Worm (Caenorhabditis elegans): ENCODE measurements around the gene C04C3.6.
"Not testable (repeated sequence)": the region's sequence is repeated elsewhere in the genome, so short reads cannot be mapped to it uniquely, and the experiment has no call there.

The C04C3.6 gene

ce11 chrIV:3399015-3399722 is 23.2 kb downstream of the C04C3.6 start, which contains the start of the genes dyf-3 and pdhb-1 (continued):
- peak; percentile 38 for TF ChIP-seq snu-23 (GFP tag; optimal IDR thresholded peaks at IDR 0.05)
- TF ChIP-seq unc-130 (tag; optimal IDR thresholded peaks at IDR 0.05) = peak; percentile 23
- no peak for TF ChIP-seq unc-30 (tag; optimal IDR thresholded peaks at IDR 0.05)
- TF ChIP-seq blmp-1 (tag; optimal IDR thresholded peaks at IDR 0.05) = no peak

- TF ChIP-seq nhr-85 (tag) (no peak), tlp-1 (tag; optimal IDR thresholded peaks at IDR 0.05) (no peak)
These were observed 24.3 kb downstream of the C04C3.6 start for ce11 chrIV:3398078-3398477.

ce11 chrIV:3395581-3395980 is 26.8 kb downstream of the C04C3.6 start, which contains the start of gene C04C3.14:
Gene C04C3.14, plus strand, starts transcription at chrIV:3395881.
- TF ChIP-seq elt-2 (tag; optimal IDR thresholded peaks at IDR 0.05) = no peak
- no peak for TF ChIP-seq hlh-4 (tag; optimal IDR thresholded peaks at IDR 0.05)
- no peak for TF ChIP-seq elt-3 (tag; optimal IDR thresholded peaks at IDR 0.05)
- no peak for TF ChIP-seq alr-1 (tag; optimal IDR thresholded peaks at IDR 0.05; ENCODE audit: borderline replicate concordance)
- no peak for TF ChIP-seq pqm-1 (tag; optimal IDR thresholded peaks at IDR 0.05)
- TF ChIP-seq lin-14 (GFP tag; optimal IDR thresholded peaks at IDR 0.05) = no peak
- TF ChIP-seq blmp-1 (tag; optimal IDR thresholded peaks at IDR 0.05) = no peak
- no peak for TF ChIP-seq vab-15 (tag; optimal IDR thresholded peaks at IDR 0.05)
- no peak for TF ChIP-seq grh-1 (GFP tag; IDR thresholded peaks at IDR 0.05)
- no peak for TF ChIP-seq unc-30 (tag; optimal IDR thresholded peaks at IDR 0.05)
- no peak for TF ChIP-seq F16B12.6 (tag; optimal IDR thresholded peaks at IDR 0.05)
- TF ChIP-seq rnt-1 (tag; optimal IDR thresholded peaks at IDR 0.05) = no peak
- TF ChIP-seq egl-13 (tag; optimal IDR thresholded peaks at IDR 0.05) = no peak

ce11 chrIV:3394066-3394465 is 28.4 kb downstream of the C04C3.6 start, which contains the start of gene C04C3.4:
Gene C04C3.4, plus strand, starts transcription at chrIV:3394366.
- not testable (repeated sequence) for TF ChIP-seq nhr-85 (tag); xbp-1 (tag; optimal IDR thresholded peaks at IDR 0.05); C16A3.4 (tag; optimal IDR thresholded peaks at IDR 0.05)

ce11 chrIV:3389999-3390398 is 32.4 kb downstream of the C04C3.6 start, which contains the start of gene B0546.5:
Gene B0546.5, minus strand, starts transcription at chrIV:3390099.
- not testable (repeated sequence) for TF ChIP-seq dpl-1 (GFP tag; optimal IDR thresholded peaks at IDR 0.05); irx-1 (tag; optimal IDR thresholded peaks at IDR 0.05); F16B12.6 (tag; optimal IDR thresholded peaks at IDR 0.05)

ce11 chrIV:3386504-3387290 is 35.7 kb downstream of the C04C3.6 start:
- TF ChIP-seq nhr-90 (tag; optimal IDR thresholded peaks at IDR 0.05; ENCODE audit: poor library complexity) (peak; percentile 28), unc-30 (tag; optimal IDR thresholded peaks at IDR 0.05) (no peak), ama-1 (optimal IDR thresholded peaks at IDR 0.05) (peak; percentile 18)

- TF ChIP-seq unc-130 (tag; optimal IDR thresholded peaks at IDR 0.05) (peak; percentile 77), lin-14 (GFP tag; optimal IDR thresholded peaks at IDR 0.05) (peak; percentile 60), ceh-90 (tag; optimal IDR thresholded peaks at IDR 0.05) (no peak), alr-1 (tag; optimal IDR thresholded peaks at IDR 0.05; ENCODE audit: borderline replicate concordance) (no peak), sup-37 (GFP tag; optimal IDR thresholded peaks at IDR 0.05) (peak; percentile 28), rnt-1 (tag; optimal IDR thresholded peaks at IDR 0.05) (peak; percentile 70), egl-13 (tag; optimal IDR thresholded peaks at IDR 0.05) (no peak), swsn-7 (tag; optimal IDR thresholded peaks at IDR 0.05) (peak; percentile 65), mep-1 (tag; optimal IDR thresholded peaks at IDR 0.05) (peak; percentile 49), elt-2 (tag; optimal IDR thresholded peaks at IDR 0.05) (peak; percentile 14), unc-62 (GFP tag; optimal IDR thresholded peaks at IDR 0.05) (no peak), mab-9 (GFP tag; IDR thresholded peaks at IDR 0.05) (no peak), nhr-77 (tag; optimal IDR thresholded peaks at IDR 0.05) (peak; percentile 45), C34B4.2 (tag; optimal IDR thresholded peaks at IDR 0.05) (no peak), dpl-1 (GFP tag; optimal IDR thresholded peaks at IDR 0.05) (peak; percentile 90 to 94 (median 91)), Y116A8C.19 (tag; optimal IDR thresholded peaks at IDR 0.05; ENCODE audit: borderline replicate concordance) (no peak), jun-1 (tag; optimal IDR thresholded peaks at IDR 0.05) (no peak), nhr-19 (GFP tag; conservative IDR thresholded peaks at IDR 0.05) (peak; percentile 65)
These were observed 36.8 kb downstream of the C04C3.6 start, which contains the start of gene mai-2 for ce11 chrIV:3385337-3386215. Gene mai-2, plus strand, starts transcription at chrIV:3385910.

All from whole organism, L1 larva.